Worm (Caenorhabditis elegans): Measurements from ENCODE around the gene otub-4.

The otub-4 gene

ce11 chrIV:3384593-3384992 is 6.7 kb upstream of the otub-4 start (continued):
- TF ChIP-seq sptf-1 (tag; optimal IDR thresholded peaks at IDR 0.05) (no peak), nhr-11 (tag; optimal IDR thresholded peaks at IDR 0.05) (peak; percentile 86), C16A3.4 (tag; optimal IDR thresholded peaks at IDR 0.05) (peak; percentile 65), ceh-82 (tag; optimal IDR thresholded peaks at IDR 0.05) (peak; percentile 49 to 92 (median 82)), lin-14 (GFP tag; optimal IDR thresholded peaks at IDR 0.05) (peak; percentile 98), nhr-12 (tag; optimal IDR thresholded peaks at IDR 0.05) (no peak), ceh-8 (GFP tag; optimal IDR thresholded peaks at IDR 0.05) (peak; percentile 87), hlh-17 (GFP tag; optimal IDR thresholded peaks at IDR 0.05; ENCODE audit: borderline replicate concordance) (no peak), egl-13 (tag; optimal IDR thresholded peaks at IDR 0.05) (peak; percentile 86)

- no peak for TF ChIP-seq zag-1 (tag; optimal IDR thresholded peaks at IDR 0.05)
- TF ChIP-seq nhr-85 (tag) = no peak
- TF ChIP-seq sptf-1 (tag; optimal IDR thresholded peaks at IDR 0.05) = no peak
- TF ChIP-seq lin-15B (tag; optimal IDR thresholded peaks at IDR 0.05) = no peak
- TF ChIP-seq nhr-47 (tag; optimal IDR thresholded peaks at IDR 0.05) = no peak
- TF ChIP-seq F16B12.6 (tag; optimal IDR thresholded peaks at IDR 0.05) = no peak
- TF ChIP-seq nhr-11 (tag; optimal IDR thresholded peaks at IDR 0.05) = no peak
- no peak for TF ChIP-seq ets-5 (GFP tag; IDR thresholded peaks at IDR 0.05)
- TF ChIP-seq mep-1 (tag; optimal IDR thresholded peaks at IDR 0.05) = no peak
- TF ChIP-seq unc-62 (GFP tag; optimal IDR thresholded peaks at IDR 0.05) = no peak
- TF ChIP-seq C34B4.2 (tag; optimal IDR thresholded peaks at IDR 0.05) = no peak
- TF ChIP-seq egl-27 (tag; optimal IDR thresholded peaks at IDR 0.05) = no peak
- no peak for TF ChIP-seq nhr-19 (GFP tag; conservative IDR thresholded peaks at IDR 0.05)
- TF ChIP-seq jun-1 (tag; optimal IDR thresholded peaks at IDR 0.05) = no peak
- no peak for TF ChIP-seq egl-13 (tag; optimal IDR thresholded peaks at IDR 0.05)
- no peak for TF ChIP-seq hlh-17 (GFP tag; optimal IDR thresholded peaks at IDR 0.05; ENCODE audit: borderline replicate concordance)
- no peak for TF ChIP-seq ces-1 (GFP tag; optimal IDR thresholded peaks at IDR 0.05)
These were observed 6.1 kb upstream of the otub-4 start, which contains the start of gene B0546.4 for ce11 chrIV:3384047-3384446. B0546.4 (minus strand) TSS chrIV:3384147.

- TF ChIP-seq zag-1 (tag; optimal IDR thresholded peaks at IDR 0.05) (no peak), lsy-2 (tag; optimal IDR thresholded peaks at IDR 0.05) (peak; percentile 20 to 21)
These were observed 5.3 kb upstream of the otub-4 start for ce11 chrIV:3383203-3383602.

- TF ChIP-seq lin-15B (tag; optimal IDR thresholded peaks at IDR 0.05) (no peak), lin-39 (tag; optimal IDR thresholded peaks at IDR 0.05) (no peak), nhr-71 (tag; optimal IDR thresholded peaks at IDR 0.05) (peak; percentile 5), elt-2 (tag; optimal IDR thresholded peaks at IDR 0.05) (peak; percentile 9), C16A3.4 (tag; optimal IDR thresholded peaks at IDR 0.05) (no peak), nhr-47 (tag; optimal IDR thresholded peaks at IDR 0.05) (peak; percentile 33), efl-1 (optimal IDR thresholded peaks at IDR 0.05) (no peak), efl-1 (GFP tag; optimal IDR thresholded peaks at IDR 0.05 in 1 of 2) (peak in 1 of 2 experiments; percentile 76), nhr-85 (tag) (peak; percentile 43)
These were observed 4.5 kb upstream of the otub-4 start, which contains the start of gene B0546.3 for ce11 chrIV:3382338-3382907. B0546.3 (minus strand) TSS chrIV:3382841.

ce11 chrIV:3373370-3373769 is 4.6 kb downstream of the otub-4 start:
- TF ChIP-seq nhr-71 (tag; optimal IDR thresholded peaks at IDR 0.05) (peak; percentile 19), efl-1 (optimal IDR thresholded peaks at IDR 0.05) (no peak), efl-1 (GFP tag; optimal IDR thresholded peaks at IDR 0.05 in 1 of 2) (peak in 1 of 2 experiments; percentile 89), aly-2 (tag; optimal IDR thresholded peaks at IDR 0.05) (no peak), lin-13 (GFP tag; optimal IDR thresholded peaks at IDR 0.05) (no peak), elt-3 (tag; optimal IDR thresholded peaks at IDR 0.05) (no peak), fos-1 (tag; optimal IDR thresholded peaks at IDR 0.05) (no peak), nhr-90 (tag; optimal IDR thresholded peaks at IDR 0.05; ENCODE audit: poor library complexity) (peak; percentile 19)

All from whole organism, L1 larva.